Worm (Caenorhabditis elegans) whole organism, L2 larva: Measurements from ENCODE around the gene F17A2.13.

Experiments used
- C34F6.9 ChIP-seq: fragments of 150-350 bp; optimal IDR thresholded peaks from 2 replicates; lab custom pipeline; 2014; ENCODE audit warnings: missing biosample characterization, missing genetic modification characterization
- F13H6.1 ChIP-seq: sonication (generic microtip); optimal IDR thresholded peaks from 2 replicates; lab custom pipeline; 2016; ENCODE audit warnings: missing genetic modification characterization, missing compliant biosample characterization
- R02D3.7 ChIP-seq: fragments of 150-350 bp; optimal IDR thresholded peaks from 2 replicates; lab custom pipeline; 2014; ENCODE audit warnings: missing biosample characterization, missing genetic modification characterization
- Y55F3AM.14 ChIP-seq: fragments of 200-800 bp; sonication (Bioruptor generic); optimal IDR thresholded peaks from 2 replicates; lab custom pipeline; 2018; ENCODE audit warnings: mild to moderate bottlenecking, missing genetic modification characterization, missing compliant biosample characterization
- ZK546.5 ChIP-seq: sonication (generic microtip); optimal IDR thresholded peaks from 2 replicates; lab custom pipeline; 2017; ENCODE audit warnings: missing biosample characterization, missing genetic modification characterization
- ama-1 ChIP-seq: fragments of 150-350 bp; optimal IDR thresholded peaks from 2 replicates; lab custom pipeline; 2018; ENCODE audit warnings: inconsistent platforms
- blmp-1 ChIP-seq: sonication (generic microtip); optimal IDR thresholded peaks from 2 replicates; lab custom pipeline; 2017; ENCODE audit warnings: missing genetic modification characterization, mild to moderate bottlenecking, missing compliant biosample characterization, antibody characterized with exemption, moderate library complexity; ENCODE audit not compliant: insufficient read depth
- ceh-82 ChIP-seq: fragments of 150-350 bp; optimal IDR thresholded peaks from 2 replicates; lab custom pipeline; 2014; ENCODE audit warnings: missing biosample characterization, missing genetic modification characterization
- crh-2 ChIP-seq: sonication (generic microtip); optimal IDR thresholded peaks from 2 replicates; lab custom pipeline; 2017; ENCODE audit warnings: missing biosample characterization, missing genetic modification characterization
- egl-27 ChIP-seq: sonication (generic microtip); optimal IDR thresholded peaks from 3 replicates; lab custom pipeline; 2017; ENCODE audit warnings: missing biosample characterization, missing genetic modification reagents, missing genetic modification characterization
- elt-1 ChIP-seq: fragments of 150-350 bp; optimal IDR thresholded peaks from 2 replicates; lab custom pipeline; 2014; ENCODE audit warnings: missing biosample characterization, missing genetic modification characterization
- elt-3 ChIP-seq: sonication (generic microtip); optimal IDR thresholded peaks from 2 replicates; lab custom pipeline; 2017; ENCODE audit warnings: missing biosample characterization, missing genetic modification characterization
- fos-1 ChIP-seq: fragments of 150-350 bp; optimal IDR thresholded peaks from 2 replicates; lab custom pipeline; 2014; ENCODE audit warnings: missing biosample characterization, missing genetic modification characterization
- lin-11 ChIP-seq: fragments of 150-350 bp; sonication (generic microtip); optimal IDR thresholded peaks from 2 replicates; lab custom pipeline; 2014; ENCODE audit warnings: missing biosample characterization, missing genetic modification characterization, inconsistent platforms, mixed read lengths
- lin-39 ChIP-seq: fragments of 150-350 bp; optimal IDR thresholded peaks from 2 replicates; lab custom pipeline; 2014; ENCODE audit warnings: missing biosample characterization, missing genetic modification reagents, missing genetic modification characterization
- lsy-2 ChIP-seq, 2 experiments: fragments of 150-350 bp in 1 of 2; sonication (generic microtip) in 1 of 2; optimal IDR thresholded peaks; 2 replicates each; lab custom pipeline; 2014 to 2017; ENCODE audit warnings: missing biosample characterization in 2 of 2, missing genetic modification characterization in 2 of 2
- mab-5 ChIP-seq: fragments of 150-350 bp; optimal IDR thresholded peaks from 2 replicates; lab custom pipeline; 2014; ENCODE audit warnings: missing biosample characterization, missing genetic modification characterization
- mbf-1 ChIP-seq: sonication (generic microtip); optimal IDR thresholded peaks from 2 replicates; lab custom pipeline; 2017; ENCODE audit warnings: missing biosample characterization, missing genetic modification characterization
- nhr-10 ChIP-seq: sonication (generic microtip); optimal IDR thresholded peaks from 2 replicates; lab custom pipeline; 2017; ENCODE audit warnings: missing biosample characterization, missing genetic modification characterization
- nhr-11 ChIP-seq: fragments of 150-350 bp; optimal IDR thresholded peaks from 2 replicates; lab custom pipeline; 2014; ENCODE audit warnings: missing biosample characterization, missing genetic modification characterization
- nhr-129 ChIP-seq: fragments of 150-350 bp; optimal IDR thresholded peaks from 2 replicates; lab custom pipeline; 2014; ENCODE audit warnings: missing biosample characterization, missing genetic modification characterization
- nhr-21 ChIP-seq: fragments of 150-350 bp; optimal IDR thresholded peaks from 2 replicates; lab custom pipeline; 2014; ENCODE audit warnings: missing biosample characterization, missing genetic modification characterization
- nhr-237 ChIP-seq: fragments of 150-350 bp; optimal IDR thresholded peaks from 2 replicates; lab custom pipeline; 2014; ENCODE audit warnings: missing biosample characterization, missing genetic modification characterization
- nhr-6 ChIP-seq: fragments of 150-350 bp; optimal IDR thresholded peaks from 2 replicates; lab custom pipeline; 2014; ENCODE audit warnings: missing biosample characterization, missing genetic modification characterization
- nhr-77 ChIP-seq: fragments of 150-350 bp; optimal IDR thresholded peaks from 2 replicates; lab custom pipeline; 2014; ENCODE audit warnings: missing biosample characterization, missing genetic modification characterization
- peb-1 ChIP-seq: fragments of 150-350 bp; optimal IDR thresholded peaks from 2 replicates; lab custom pipeline; 2014; ENCODE audit warnings: missing biosample characterization, missing genetic modification characterization
- skn-1 ChIP-seq: sonication (generic microtip); optimal IDR thresholded peaks from 2 replicates; lab custom pipeline; 2017; ENCODE audit warnings: missing biosample characterization, missing genetic modification characterization
- sma-3 ChIP-seq: sonication (generic microtip); optimal IDR thresholded peaks from 2 replicates; lab custom pipeline; 2016; ENCODE audit warnings: missing genetic modification reagents, missing genetic modification characterization, missing compliant biosample characterization
- snpc-4 ChIP-seq: fragments of 150-350 bp; optimal IDR thresholded peaks from 2 replicates; lab custom pipeline; 2014; ENCODE audit warnings: missing biosample characterization, missing genetic modification characterization
- unc-39 ChIP-seq: fragments of 150-350 bp; optimal IDR thresholded peaks from 2 replicates; lab custom pipeline; 2014; ENCODE audit warnings: missing biosample characterization, missing genetic modification characterization
- unc-55 ChIP-seq: fragments of 150-350 bp; sonication (generic microtip); optimal IDR thresholded peaks from 3 replicates; lab custom pipeline; 2014; ENCODE audit warnings: missing biosample characterization, missing genetic modification reagents, missing genetic modification characterization
- zag-1 ChIP-seq: fragments of 150-350 bp; optimal IDR thresholded peaks from 2 replicates; lab custom pipeline; 2014; ENCODE audit warnings: missing biosample characterization, missing genetic modification characterization
- ztf-1 ChIP-seq: fragments of 200-800 bp; sonication (Bioruptor generic); conservative IDR thresholded peaks from 2 replicates; pipeline ENCODE4 v1.3.6; 2022; ENCODE audit warnings: missing genetic modification characterization, missing compliant biosample characterization

The F17A2.13 gene

ce11 chrX:12333479-12333878, 12.0 kb downstream of the F17A2.13 start, which contains the start of gene srd-47:
TSS of gene srd-47 (plus strand) at chrX:12333642.
- TF ChIP-seq nhr-6 (tag; lab: Kevin White, UChicago), result no peak
- TF ChIP-seq lin-11, result no peak
- TF ChIP-seq mbf-1 (tag; lab: Kevin White, UChicago), result no peak
- TF ChIP-seq nhr-10 (tag; lab: Kevin White, UChicago), result no peak
- no peak for TF ChIP-seq lin-39 (tag; lab: Kevin White, UChicago)
- no peak for TF ChIP-seq unc-39 (tag; lab: Kevin White, UChicago)
- no peak for TF ChIP-seq blmp-1
- TF ChIP-seq, all 48 proteins: peak for 0

- TF ChIP-seq nhr-129 (no peak), lsy-2 (tag; optimal IDR thresholded peaks at IDR 0.05; lab: Kevin White, UChicago) (no peak), ZK546.5 (tag; lab: Kevin White, UChicago) (no peak), ztf-1 (no peak), nhr-21 (tag; lab: Kevin White, UChicago) (no peak), F13H6.1 (no peak), ama-1 (lab: Kevin White, UChicago) (no peak), lin-39 (tag; lab: Kevin White, UChicago) (no peak), egl-27 (tag; lab: Kevin White, UChicago) (no peak), fos-1 (no peak), nhr-77 (tag; lab: Kevin White, UChicago) (no peak), C34F6.9 (tag; lab: Kevin White, UChicago) (no peak), zag-1 (tag; lab: Kevin White, UChicago) (no peak), snpc-4 (tag; lab: Kevin White, UChicago) (no peak), Y55F3AM.14 (GFP tag; lab: Kevin White, UChicago) (no peak), ceh-82 (tag; lab: Kevin White, UChicago) (no peak), lin-11 (no peak)
Measured at ce11 chrX:12335808-12336207, 14.4 kb downstream of the F17A2.13 start, which contains the start of gene srd-48. TSS of gene srd-48 (plus strand) at chrX:12336108.

ce11 chrX:12337846-12338490, 16.5 kb downstream of the F17A2.13 start, which contains the start of gene srd-44:
TSS of gene srd-44 (plus strand) at chrX:12338440.
- peak; percentile 25 for TF ChIP-seq fos-1
- no peak for TF ChIP-seq nhr-129
- TF ChIP-seq crh-2 (tag; lab: Kevin White, UChicago), result peak; percentile 21
- no peak for TF ChIP-seq mab-5
- TF ChIP-seq nhr-21 (tag; lab: Kevin White, UChicago), result peak; percentile 18
- TF ChIP-seq egl-27 (tag; lab: Kevin White, UChicago), result no peak
- TF ChIP-seq sma-3 (GFP tag; lab: Kevin White, UChicago), result peak; percentile 17
- TF ChIP-seq, all 48 proteins: peak for 4

- TF ChIP-seq unc-55, result no peak
- TF ChIP-seq nhr-11 (tag; lab: Kevin White, UChicago), result no peak
- TF ChIP-seq egl-27 (tag; lab: Kevin White, UChicago), result no peak
- TF ChIP-seq nhr-10 (tag; lab: Kevin White, UChicago), result no peak
- TF ChIP-seq nhr-21 (tag; lab: Kevin White, UChicago), result no peak
- TF ChIP-seq elt-3 (tag; lab: Kevin White, UChicago), result no peak
Measured at ce11 chrX:12341338-12341737, 19.9 kb downstream of the F17A2.13 start, which contains the start of gene zig-2. TSS of gene zig-2 (minus strand) at chrX:12341438.

- TF ChIP-seq elt-3 (tag; lab: Kevin White, UChicago), result no peak
- no peak for TF ChIP-seq nhr-237 (tag; lab: Kevin White, UChicago)
- TF ChIP-seq lsy-2 (tag; optimal IDR thresholded peaks at IDR 0.05; lab: Kevin White, UChicago), result no peak
- TF ChIP-seq ztf-1, result no peak
- no peak for TF ChIP-seq skn-1
- TF ChIP-seq mab-5, result no peak
- TF ChIP-seq peb-1, result no peak
- TF ChIP-seq elt-1 (tag; lab: Kevin White, UChicago), result no peak
- TF ChIP-seq blmp-1, result no peak
- no peak for TF ChIP-seq nhr-21 (tag; lab: Kevin White, UChicago)
- no peak for TF ChIP-seq crh-2 (tag; lab: Kevin White, UChicago)
- no peak for TF ChIP-seq R02D3.7 (tag; lab: Kevin White, UChicago)
- no peak for TF ChIP-seq nhr-6 (tag; lab: Kevin White, UChicago)
- no peak for TF ChIP-seq ama-1 (lab: Kevin White, UChicago)
Measured at ce11 chrX:12343279-12343678, 21.8 kb downstream of the F17A2.13 start, which contains the start of the genes nspc-9 and nspc-10. TSS of gene nspc-9 (minus strand) at chrX:12343379. TSS of gene nspc-10 (plus strand) at chrX:12343609.
